Fruit fly (Drosophila melanogaster): ENCODE data around the gene CG34404.

dm6 chr3R:15369742-15370141, 2.3 kb upstream of the CG34404 start, which contains the start of gene CG14868:
- no peak for TF ChIP-seq rn (GFP tag; IDR thresholded peaks at IDR 0.05)
- no peak for TF ChIP-seq CG4496 (GFP tag; IDR thresholded peaks at IDR 0.05)
- TF ChIP-seq CG10348 (GFP tag; IDR thresholded peaks at IDR 0.05), result no peak
- no peak for TF ChIP-seq CG14655 (GFP tag; optimal IDR thresholded peaks at IDR 0.05)
- no peak for TF ChIP-seq fd96Ca (GFP tag; IDR thresholded peaks at IDR 0.05)
